Worm (Caenorhabditis elegans): Measurements from ENCODE around the gene hadb-1.

- TF ChIP-seq dao-5 (tag; optimal IDR thresholded peaks at IDR 0.05) (no peak), W03F9.2 (tag; optimal IDR thresholded peaks at IDR 0.05) (no peak), him-1 (tag; optimal IDR thresholded peaks at IDR 0.05) (no peak)
These were observed 36.9 kb upstream of the hadb-1 start for ce11 chrIII:8725224-8725623.

Measured in whole organism, L4/young adult.